Worm (Caenorhabditis elegans) whole organism, L4 larva: ENCODE measurements around the gene F57G12.2.

Experiments
- fos-1 ChIP-seq: fragments of 150-350 bp; optimal IDR thresholded peaks from 2 replicates; lab custom pipeline; 2014; ENCODE audit warnings: missing biosample characterization, missing genetic modification characterization
- lin-13 ChIP-seq: fragments of 150-350 bp; optimal IDR thresholded peaks from 2 replicates; lab custom pipeline; 2014; ENCODE audit warnings: missing biosample characterization, missing genetic modification reagents, missing genetic modification characterization
- lir-3 ChIP-seq: sonication (generic microtip); optimal IDR thresholded peaks from 2 replicates; lab custom pipeline; 2016; ENCODE audit warnings: mild to moderate bottlenecking, missing genetic modification characterization, missing compliant biosample characterization
- madf-5 ChIP-seq, 2 experiments: fragments of 200-800 bp; sonication (Bioruptor generic); IDR thresholded peaks; 2 replicates each; pipeline ENCODE4 v1.3.6; 2022; ENCODE audit warnings: missing compliant biosample characterization in 2 of 2, missing genetic modification characterization in 2 of 2
- nhr-6 ChIP-seq: fragments of 150-350 bp; optimal IDR thresholded peaks from 2 replicates; lab custom pipeline; 2014; ENCODE audit warnings: missing biosample characterization, missing genetic modification characterization
- nhr-77 ChIP-seq: fragments of 150-350 bp; optimal IDR thresholded peaks from 2 replicates; lab custom pipeline; 2014; ENCODE audit warnings: missing biosample characterization, missing genetic modification characterization
- unc-39 ChIP-seq: sonication (generic microtip); optimal IDR thresholded peaks from 2 replicates; lab custom pipeline; 2017; ENCODE audit warnings: missing biosample characterization, missing genetic modification characterization

DNA sequence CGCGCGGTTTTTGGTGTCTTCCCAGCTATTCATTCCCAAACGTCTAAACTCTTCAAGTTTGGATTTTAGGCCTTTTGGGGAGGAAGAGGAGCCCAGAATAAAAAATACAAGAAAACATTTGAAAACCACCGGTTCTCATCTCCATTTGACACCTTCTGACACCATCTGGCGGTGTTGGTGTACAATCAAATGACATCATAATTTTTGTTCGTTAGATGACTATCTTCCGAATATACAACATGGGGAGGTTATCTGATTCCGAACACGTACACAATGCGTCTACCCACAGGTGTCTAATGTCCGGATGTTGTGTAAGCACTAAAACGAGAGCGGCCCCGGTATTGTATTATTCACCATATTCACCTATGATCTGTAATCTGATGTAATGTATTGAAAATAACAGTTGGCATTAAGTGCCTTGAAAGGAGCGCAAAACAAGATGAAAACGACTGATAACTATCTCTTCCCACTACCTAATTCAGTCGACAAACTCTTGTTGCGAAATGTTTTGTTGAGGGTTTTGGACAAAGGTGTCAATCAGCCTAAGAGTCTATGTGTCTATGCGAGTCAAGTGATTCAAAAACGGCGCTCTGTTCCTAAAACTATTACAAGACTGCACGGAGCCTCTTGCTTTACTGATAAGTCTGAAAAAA lies 12.8 kb upstream of the F57G12.2 start:
- no peak for TF ChIP-seq lin-13 (GFP tag; lab: Kevin White, UChicago)
- TF ChIP-seq madf-5 (GFP tag; IDR thresholded peaks at IDR 0.05; lab: Robert Waterston, UW), result no peak
- no peak for TF ChIP-seq unc-39 (tag; lab: Kevin White, UChicago)
- no peak for TF ChIP-seq lir-3 (tag; lab: Kevin White, UChicago)
- no peak for TF ChIP-seq fos-1 (tag; lab: Kevin White, UChicago)
- no peak for TF ChIP-seq nhr-6 (tag; lab: Kevin White, UChicago)
- peak; percentile 62 for TF ChIP-seq nhr-77 (tag; lab: Kevin White, UChicago)
